Worm (Caenorhabditis elegans): ENCODE measurements around the gene str-151.

Gene str-151

ce11 chrV:16594514-16594913 lies 18.5 kb downstream of the str-151 start (continued):
- no peak for TF ChIP-seq mxl-3 (GFP tag; optimal IDR thresholded peaks at IDR 0.05)
- TF ChIP-seq F10B5.3 (tag; optimal IDR thresholded peaks at IDR 0.05), result no peak
- TF ChIP-seq Y48G9A.11 (GFP tag; IDR thresholded peaks at IDR 0.05), result no peak
- TF ChIP-seq nhr-6 (tag; optimal IDR thresholded peaks at IDR 0.05), result no peak
- TF ChIP-seq ztf-11 (tag; optimal IDR thresholded peaks at IDR 0.05), result no peak
- no peak for TF ChIP-seq R02D3.7 (tag; optimal IDR thresholded peaks at IDR 0.05)
- no peak for TF ChIP-seq ama-1 (optimal IDR thresholded peaks at IDR 0.05)
- no peak for TF ChIP-seq tra-1 (GFP tag; IDR thresholded peaks at IDR 0.05)
- no peak for TF ChIP-seq ceh-28 (tag; optimal IDR thresholded peaks at IDR 0.05)
- no peak for TF ChIP-seq snpc-1.2 (GFP tag; IDR thresholded peaks at IDR 0.05)
- TF ChIP-seq saeg-2 (GFP tag; IDR thresholded peaks at IDR 0.05), result no peak
- TF ChIP-seq lin-39 (tag; optimal IDR thresholded peaks at IDR 0.05), result no peak
- no peak for TF ChIP-seq D1046.2 (GFP tag; IDR thresholded peaks at IDR 0.05)
- TF ChIP-seq T26A8.4 (GFP tag; IDR thresholded peaks at IDR 0.05), result no peak
- no peak for TF ChIP-seq F37D6.2 (tag; optimal IDR thresholded peaks at IDR 0.05)
- TF ChIP-seq lir-3 (tag; optimal IDR thresholded peaks at IDR 0.05), result no peak
- TF ChIP-seq daf-19 (GFP tag; conservative IDR thresholded peaks at IDR 0.05), result no peak
- TF ChIP-seq duxl-1 (tag; optimal IDR thresholded peaks at IDR 0.05; ENCODE audit: poor library complexity), result no peak
- no peak for TF ChIP-seq vab-7 (GFP tag; IDR thresholded peaks at IDR 0.05)
- no peak for TF ChIP-seq ztf-7 (tag; optimal IDR thresholded peaks at IDR 0.05)
- TF ChIP-seq F44E2.7 (GFP tag; IDR thresholded peaks at IDR 0.05), result no peak
- no peak for TF ChIP-seq egl-27 (tag; optimal IDR thresholded peaks at IDR 0.05)
- TF ChIP-seq Y105C5A.15 (GFP tag; IDR thresholded peaks at IDR 0.05), result no peak
- no peak for TF ChIP-seq ZK546.5 (tag; optimal IDR thresholded peaks at IDR 0.05)
- TF ChIP-seq rbr-2 (tag; optimal IDR thresholded peaks at IDR 0.05), result no peak
- TF ChIP-seq T20F7.1 (GFP tag; optimal IDR thresholded peaks at IDR 0.05), result no peak
- no peak for TF ChIP-seq zfp-2 (tag; optimal IDR thresholded peaks at IDR 0.05)
- no peak for TF ChIP-seq ceh-32 (tag; optimal IDR thresholded peaks at IDR 0.05; ENCODE audit: poor library complexity)
- peak; percentile 80 for TF ChIP-seq hlh-30 (tag; optimal IDR thresholded peaks at IDR 0.05; ENCODE audit: insufficient read depth)
- no peak for TF ChIP-seq nhr-11 (tag; optimal IDR thresholded peaks at IDR 0.05)
- no peak for TF ChIP-seq aha-1 (tag)
- TF ChIP-seq snpc-4 (tag; optimal IDR thresholded peaks at IDR 0.05), result no peak

ce11 chrV:16595140-16595791 lies 19.3 kb downstream of the str-151 start, which contains the start of gene cpl-1:
TSS of gene cpl-1 (minus strand) at chrV:16595346.
- TF ChIP-seq hmg-1.1 (GFP tag; IDR thresholded peaks at IDR 0.05), result no peak
- TF ChIP-seq nhr-111 (GFP tag; optimal IDR thresholded peaks at IDR 0.05), result peak; percentile 10
- TF ChIP-seq arid-1 (GFP tag; conservative IDR thresholded peaks at IDR 0.05), result no peak
- peak; percentile 79 for TF ChIP-seq ama-1 (optimal IDR thresholded peaks at IDR 0.05)
- peak in 1 of 2 experiments; percentile 47 for TF ChIP-seq daf-16 (GFP tag; optimal IDR thresholded peaks at IDR 0.05)
- peak; percentile 89 for TF ChIP-seq daf-16 (tag; optimal IDR thresholded peaks at IDR 0.05)
- no peak for TF ChIP-seq F44E2.7 (GFP tag; IDR thresholded peaks at IDR 0.05)
- peak; percentile 59 for TF ChIP-seq hlh-30 (tag; optimal IDR thresholded peaks at IDR 0.05; ENCODE audit: insufficient read depth)
- no peak for TF ChIP-seq sdz-12 (GFP tag; optimal IDR thresholded peaks at IDR 0.05)
- peak; percentile 63 for TF ChIP-seq nhr-28 (tag; optimal IDR thresholded peaks at IDR 0.05)
- TF ChIP-seq zag-1 (tag; optimal IDR thresholded peaks at IDR 0.05), result no peak
- TF ChIP-seq fkh-10 (GFP tag; optimal IDR thresholded peaks at IDR 0.05), result no peak
- peak; percentile 47 for TF ChIP-seq nhr-48 (tag; optimal IDR thresholded peaks at IDR 0.05)
- peak; percentile 57 for TF ChIP-seq tra-1 (GFP tag; IDR thresholded peaks at IDR 0.05)
- TF ChIP-seq egl-27 (tag; optimal IDR thresholded peaks at IDR 0.05), result no peak
- peak; percentile 48; the same call in 1 of the 2 replicates for TF ChIP-seq daf-19 (GFP tag; conservative IDR thresholded peaks at IDR 0.05)
- no peak for TF ChIP-seq mep-1 (tag; optimal IDR thresholded peaks at IDR 0.05)
- TF ChIP-seq dve-1 (tag; optimal IDR thresholded peaks at IDR 0.05; ENCODE audit: insufficient read depth), result peak; percentile 84
- TF ChIP-seq hlh-11 (tag; optimal IDR thresholded peaks at IDR 0.05), result peak; percentile 74
- TF ChIP-seq nhr-11 (tag; optimal IDR thresholded peaks at IDR 0.05), result peak; percentile 17
- no peak for TF ChIP-seq ces-1 (GFP tag; optimal IDR thresholded peaks at IDR 0.05)
- no peak for TF ChIP-seq hif-1 (tag; optimal IDR thresholded peaks at IDR 0.05)
- TF ChIP-seq lin-1 (GFP tag; IDR thresholded peaks at IDR 0.05), result peak; percentile 40; the same call in 1 of the 2 replicates
- TF ChIP-seq T20F7.1 (GFP tag; optimal IDR thresholded peaks at IDR 0.05), result peak; percentile 5
- peak; percentile 3 for TF ChIP-seq mes-2 (tag; optimal IDR thresholded peaks at IDR 0.05; ENCODE audit: poor library complexity, severe bottlenecking)
- TF ChIP-seq aha-1 (tag), result peak; percentile 93
- peak in 1 of 2 experiments; percentile 73 for TF ChIP-seq unc-62 (GFP tag; optimal IDR thresholded peaks at IDR 0.05 in 1 of 2)
- TF ChIP-seq unc-62 (tag; optimal IDR thresholded peaks at IDR 0.05), result no peak

Data from whole organism, L4 larva.